Worm (Caenorhabditis elegans) whole organism, midembryonic: Measurements from ENCODE around the gene mrck-1.

Experiments
- cog-1 ChIP-seq: sonication (generic microtip); optimal IDR thresholded peaks from 2 replicates; lab custom pipeline; 2016; ENCODE audit warnings: missing genetic modification characterization, missing compliant biosample characterization
- flt-1 ChIP-seq: fragments of 200-800 bp; sonication (Bioruptor generic); IDR thresholded peaks from 2 replicates; pipeline ENCODE4 v1.3.6; 2022; ENCODE audit warnings: missing genetic modification characterization, missing compliant biosample characterization
- klf-2 ChIP-seq: fragments of 200-800 bp; sonication (Bioruptor generic); conservative IDR thresholded peaks from 2 replicates; pipeline ENCODE4 v1.3.6; 2022; ENCODE audit warnings: missing genetic modification reagents, missing genetic modification characterization, missing compliant biosample characterization
- ztf-23 ChIP-seq: fragments of 200-800 bp; sonication (Bioruptor generic); IDR thresholded peaks from 2 replicates; pipeline ENCODE4 v1.3.6; 2022; ENCODE audit warnings: missing genetic modification reagents, missing genetic modification characterization, missing compliant biosample characterization

DNA sequence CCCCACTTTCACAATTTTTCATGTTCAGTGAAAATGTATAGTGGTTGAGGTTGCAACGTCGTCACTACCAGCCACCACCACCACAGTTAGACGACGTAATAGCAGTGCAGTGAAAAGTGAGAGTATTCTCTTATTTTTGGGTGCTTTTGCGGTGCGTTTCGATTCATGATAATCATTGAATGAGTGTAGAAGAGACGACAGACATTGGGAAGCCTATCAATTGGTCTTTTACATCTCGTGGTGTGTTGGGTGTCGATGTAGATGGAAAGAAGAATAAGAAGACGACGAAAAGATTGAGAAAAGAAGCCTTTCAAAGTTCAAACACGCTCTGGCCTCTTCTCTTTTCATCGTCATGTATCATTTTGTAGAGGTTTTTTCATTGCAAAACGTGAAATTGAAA lies 27.2 kb downstream of the mrck-1 start:
- no peak for TF ChIP-seq flt-1 (GFP tag; lab: Robert Waterston, UW)
- TF ChIP-seq ztf-23 (GFP tag; lab: Robert Waterston, UW): no peak
- TF ChIP-seq cog-1 (tag; lab: Kevin White, UChicago): no peak
- TF ChIP-seq klf-2 (GFP tag; lab: Robert Waterston, UW): no peak
